ENCODE assay signal across 2 fruit fly cellular contexts in the genomic region with DNA sequence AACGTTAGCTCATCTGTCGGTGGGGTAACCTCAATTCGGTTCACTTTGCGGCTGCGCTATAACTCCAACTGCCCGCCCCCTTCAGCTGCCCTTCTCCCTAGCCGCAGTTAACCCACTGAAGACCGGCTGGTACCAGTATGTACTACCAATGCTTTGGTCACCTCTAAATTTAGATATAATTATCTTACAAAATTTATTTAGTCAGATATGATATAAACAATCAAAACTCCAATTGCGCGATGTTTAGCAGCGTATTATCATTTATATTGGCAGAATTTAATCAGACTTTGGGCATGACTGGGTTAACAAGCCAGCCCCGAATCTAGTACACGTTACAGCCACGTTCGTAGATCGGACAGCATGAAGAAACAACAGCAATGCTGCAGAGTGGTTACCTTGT.
TF ChIP-seq lines count a peak whose summit lies in the region.

No protein-coding gene starts in this region.

TF ChIP-seq in whole organism, embryonic, 481 proteins besides CTCF, POLR2A, EP300 and RAD21 (continued from another document and continues in another):
- TF ChIP-seq disco-r (GFP tag; optimal IDR thresholded peaks at IDR 0.05; lab: Kevin White, UChicago) (no peak), CG16815 (GFP tag; optimal IDR thresholded peaks at IDR 0.05; lab: Kevin White, UChicago) (no peak), Hr78 (GFP tag; optimal IDR thresholded peaks at IDR 0.05; lab: Kevin White, UChicago) (peak in 1 of 2 experiments; percentile 27), sc (optimal IDR thresholded peaks at IDR 0.05; lab: Kevin White, UChicago) (no peak), sc (GFP tag; optimal IDR thresholded peaks at IDR 0.05; lab: Kevin White, UChicago) (no peak), Spps (tag; optimal IDR thresholded peaks at IDR 0.05; lab: Kevin White, UChicago) (no peak), MBD-R2 (GFP tag; IDR thresholded peaks at IDR 0.05; lab: Robert Waterston, UW) (no peak), crol (GFP tag; IDR thresholded peaks at IDR 0.05; lab: Robert Waterston, UW) (peak; percentile 35), pan (optimal IDR thresholded peaks at IDR 0.05; lab: Kevin White, UChicago) (no peak), pan (GFP tag; optimal IDR thresholded peaks at IDR 0.05 in 1 of 2, IDR thresholded peaks at IDR 0.05 in 1 of 2) (peak in 1 of 2 experiments; percentile 53), CG15601 (tag; optimal IDR thresholded peaks at IDR 0.05; lab: Kevin White, UChicago) (peak; percentile 22), emc (GFP tag; optimal IDR thresholded peaks at IDR 0.05; lab: Kevin White, UChicago) (no peak), CG4424 (GFP tag; optimal IDR thresholded peaks at IDR 0.05; lab: Kevin White, UChicago) (no peak), CG10654 (GFP tag; optimal IDR thresholded peaks at IDR 0.05; lab: Kevin White, UChicago) (peak; percentile 4), CG17359 (tag; optimal IDR thresholded peaks at IDR 0.05; lab: Kevin White, UChicago) (peak; percentile 59), nom (GFP tag; optimal IDR thresholded peaks at IDR 0.05; lab: Kevin White, UChicago) (no peak), cad (GFP tag; optimal IDR thresholded peaks at IDR 0.05; lab: Kevin White, UChicago) (no peak), CG7928 (GFP tag; optimal IDR thresholded peaks at IDR 0.05; lab: Kevin White, UChicago) (no peak), gsb (GFP tag; IDR thresholded peaks at IDR 0.05; lab: Robert Waterston, UW) (no peak), sna (GFP tag; IDR thresholded peaks at IDR 0.05; lab: Robert Waterston, UW; ENCODE audit: partially characterized antibody) (no peak), CG31365 (tag; optimal IDR thresholded peaks at IDR 0.05; lab: Kevin White, UChicago) (no peak), dimm (GFP tag; IDR thresholded peaks at IDR 0.05; lab: Robert Waterston, UW) (peak; percentile 20; the same call in 1 of the 2 replicates), CG10959 (GFP tag; IDR thresholded peaks at IDR 0.05; lab: Robert Waterston, UW) (no peak), CG17385 (GFP tag; optimal IDR thresholded peaks at IDR 0.05; lab: Kevin White, UChicago) (peak; percentile 50), CG7372 (GFP tag; IDR thresholded peaks at IDR 0.05; lab: Robert Waterston, UW) (0 out of 2 replicates have a peak, but pooled peaks have one; percentile 20), exex (tag; optimal IDR thresholded peaks at IDR 0.05; lab: Kevin White, UChicago) (peak; percentile 9), E2f1 (GFP tag; IDR thresholded peaks at IDR 0.05; lab: Robert Waterston, UW) (peak; percentile 23; the same call in 1 of the 2 replicates), CG15696 (tag; optimal IDR thresholded peaks at IDR 0.05; lab: Kevin White, UChicago) (no peak), CG16863 (GFP tag; optimal IDR thresholded peaks at IDR 0.05; lab: Kevin White, UChicago) (no peak), CG2129 (GFP tag; IDR thresholded peaks at IDR 0.05; lab: Robert Waterston, UW; ENCODE audit: partially characterized antibody) (no peak), Deaf1 (tag; optimal IDR thresholded peaks at IDR 0.05; lab: Kevin White, UChicago) (peak; percentile 19), CG31224 (GFP tag; IDR thresholded peaks at IDR 0.05; lab: Robert Waterston, UW) (0 out of 2 replicates have a peak, but pooled peaks have one; percentile 18), Doc3 (GFP tag; IDR thresholded peaks at IDR 0.05; lab: Robert Waterston, UW; ENCODE audit: partially characterized antibody) (no peak), CG4282 (GFP tag; optimal IDR thresholded peaks at IDR 0.05; lab: Kevin White, UChicago) (no peak), Hr3 (GFP tag; optimal IDR thresholded peaks at IDR 0.05; lab: Kevin White, UChicago) (no peak), CG9817 (tag; optimal IDR thresholded peaks at IDR 0.05; lab: Kevin White, UChicago) (peak; percentile 35), scrt (GFP tag; optimal IDR thresholded peaks at IDR 0.05; lab: Kevin White, UChicago) (peak; percentile 53), Neu2 (GFP tag; optimal IDR thresholded peaks at IDR 0.05; lab: Kevin White, UChicago; ENCODE audit: borderline replicate concordance) (no peak), CG7357 (GFP tag; IDR thresholded peaks at IDR 0.05; lab: Robert Waterston, UW) (peak; percentile 44; the same call in 2 of the 3 replicates), kah (GFP tag; optimal IDR thresholded peaks at IDR 0.05; lab: Kevin White, UChicago) (peak; percentile 56), slp2 (GFP tag; optimal IDR thresholded peaks at IDR 0.05; lab: Kevin White, UChicago) (no peak), CG14860 (GFP tag; IDR thresholded peaks at IDR 0.05; lab: Robert Waterston, UW; ENCODE audit: partially characterized antibody) (no peak), CG18599 (GFP tag; optimal IDR thresholded peaks at IDR 0.05; lab: Kevin White, UChicago) (peak; percentile 64), zf30C (GFP tag; optimal IDR thresholded peaks at IDR 0.05; lab: Kevin White, UChicago) (no peak), p53 (GFP tag; optimal IDR thresholded peaks at IDR 0.05; lab: Kevin White, UChicago) (no peak), CG10543 (GFP tag; optimal IDR thresholded peaks at IDR 0.05; lab: Kevin White, UChicago) (peak; percentile 30), NC2α (GFP tag; optimal IDR thresholded peaks at IDR 0.05; lab: Kevin White, UChicago) (no peak), CG10366 (GFP tag; IDR thresholded peaks at IDR 0.05; lab: Robert Waterston, UW) (peak; percentile 29; the same call in 1 of the 2 replicates), Sry-β (GFP tag; optimal IDR thresholded peaks at IDR 0.05; lab: Kevin White, UChicago) (no peak), cas (GFP tag; IDR thresholded peaks at IDR 0.05; lab: Robert Waterston, UW) (no peak), gt (GFP tag; IDR thresholded peaks at IDR 0.05; lab: Robert Waterston, UW) (no peak), amos (GFP tag; IDR thresholded peaks at IDR 0.05; lab: Robert Waterston, UW; ENCODE audit: partially characterized antibody) (no peak), croc (GFP tag; conservative IDR thresholded peaks at IDR 0.05; lab: Robert Waterston, UW) (0 out of 3 replicates have a peak, but pooled peaks have one; percentile 15), br (optimal IDR thresholded peaks at IDR 0.05; lab: Kevin White, UChicago) (no peak), prd (optimal IDR thresholded peaks at IDR 0.05; lab: Kevin White, UChicago) (no peak), prd (GFP tag; IDR thresholded peaks at IDR 0.05; lab: Robert Waterston, UW) (peak; percentile 44; the same call in 2 of the 3 replicates), CG13894 (tag; optimal IDR thresholded peaks at IDR 0.05; lab: Kevin White, UChicago) (no peak), CG34224 (GFP tag; IDR thresholded peaks at IDR 0.05; lab: Robert Waterston, UW; ENCODE audit: partially characterized antibody) (no peak), CG10147 (GFP tag; optimal IDR thresholded peaks at IDR 0.05; lab: Kevin White, UChicago) (peak; percentile 57), CkIIα-i1 (GFP tag; IDR thresholded peaks at IDR 0.05; lab: Robert Waterston, UW) (no peak), Asciz (GFP tag; optimal IDR thresholded peaks at IDR 0.05; lab: Kevin White, UChicago) (peak; percentile 51)

TF ChIP-seq in whole organism, prepupa, 60 proteins besides CTCF, POLR2A, EP300 and RAD21 (continued from another document):
- TF ChIP-seq CG8119 (GFP tag; IDR thresholded peaks at IDR 0.05; lab: Robert Waterston, UW) (peak; percentile 66; the same call in 2 of the 3 replicates), Eip93F (GFP tag; optimal IDR thresholded peaks at IDR 0.05; lab: Kevin White, UChicago) (no peak), CG11294 (GFP tag; IDR thresholded peaks at IDR 0.05; lab: Robert Waterston, UW) (peak; percentile 26; the same call in 1 of the 2 replicates), spab (GFP tag; optimal IDR thresholded peaks at IDR 0.05; lab: Kevin White, UChicago) (peak; percentile 41), Hr4 (GFP tag; optimal IDR thresholded peaks at IDR 0.05; lab: Kevin White, UChicago) (peak; percentile 60), CG6792 (GFP tag; optimal IDR thresholded peaks at IDR 0.05; lab: Kevin White, UChicago) (peak; percentile 32), Hr39 (GFP tag; optimal IDR thresholded peaks at IDR 0.05; lab: Kevin White, UChicago) (no peak), CG16779 (tag; optimal IDR thresholded peaks at IDR 0.05; lab: Kevin White, UChicago) (no peak), Ets21C (GFP tag; optimal IDR thresholded peaks at IDR 0.05; lab: Kevin White, UChicago) (no peak), dsx (GFP tag; optimal IDR thresholded peaks at IDR 0.05; lab: Kevin White, UChicago; ENCODE audit: poor library complexity, severe bottlenecking) (peak; percentile 55), CG1621 (tag; optimal IDR thresholded peaks at IDR 0.05; lab: Kevin White, UChicago) (peak; percentile 21), CG32006 (GFP tag; optimal IDR thresholded peaks at IDR 0.05; lab: Kevin White, UChicago) (peak; percentile 64), OdsH (GFP tag; optimal IDR thresholded peaks at IDR 0.05; lab: Kevin White, UChicago) (peak; percentile 43), fkh (GFP tag; optimal IDR thresholded peaks at IDR 0.05; lab: Kevin White, UChicago) (no peak), dac (GFP tag; optimal IDR thresholded peaks at IDR 0.05; lab: Kevin White, UChicago) (peak; percentile 9), cyc (GFP tag; optimal IDR thresholded peaks at IDR 0.05; lab: Kevin White, UChicago) (peak; percentile 8), Sox15 (GFP tag; optimal IDR thresholded peaks at IDR 0.05; lab: Kevin White, UChicago) (peak; percentile 11), Hr38 (GFP tag; optimal IDR thresholded peaks at IDR 0.05; lab: Kevin White, UChicago) (no peak), CG11762 (GFP tag; optimal IDR thresholded peaks at IDR 0.05; lab: Kevin White, UChicago; ENCODE audit: insufficient read depth) (no peak), esn (GFP tag; optimal IDR thresholded peaks at IDR 0.05; lab: Kevin White, UChicago) (no peak), fd59A (GFP tag; optimal IDR thresholded peaks at IDR 0.05; lab: Kevin White, UChicago) (peak; percentile 38), ss (GFP tag; optimal IDR thresholded peaks at IDR 0.05; lab: Kevin White, UChicago) (peak; percentile 30 to 51), topi (GFP tag; optimal IDR thresholded peaks at IDR 0.05; lab: Kevin White, UChicago) (peak; percentile 6), Eip75B (GFP tag; optimal IDR thresholded peaks at IDR 0.05; lab: Kevin White, UChicago) (no peak), Sox102F (GFP tag; optimal IDR thresholded peaks at IDR 0.05; lab: Kevin White, UChicago) (peak; percentile 5), Gug (GFP tag; IDR thresholded peaks at IDR 0.05; lab: Robert Waterston, UW) (peak; percentile 44), salr (GFP tag; optimal IDR thresholded peaks at IDR 0.05; lab: Kevin White, UChicago) (peak in 1 of 2 experiments; percentile 3), fd85E (GFP tag; optimal IDR thresholded peaks at IDR 0.05; lab: Kevin White, UChicago) (no peak), vri (GFP tag; optimal IDR thresholded peaks at IDR 0.05; lab: Kevin White, UChicago) (no peak), CG3032 (tag; optimal IDR thresholded peaks at IDR 0.05; lab: Kevin White, UChicago) (peak; percentile 53), CG11902 (GFP tag; optimal IDR thresholded peaks at IDR 0.05; lab: Kevin White, UChicago) (peak; percentile 0), CG10669 (GFP tag; optimal IDR thresholded peaks at IDR 0.05; lab: Kevin White, UChicago) (peak; percentile 57), net (GFP tag; optimal IDR thresholded peaks at IDR 0.05; lab: Kevin White, UChicago) (peak; percentile 48), Smox (GFP tag; optimal IDR thresholded peaks at IDR 0.05; lab: Kevin White, UChicago) (no peak), CG8632 (GFP tag; optimal IDR thresholded peaks at IDR 0.05; lab: Kevin White, UChicago) (peak; percentile 10), CG10631 (GFP tag; optimal IDR thresholded peaks at IDR 0.05; lab: Kevin White, UChicago) (peak; percentile 43), CG7368 (GFP tag; optimal IDR thresholded peaks at IDR 0.05; lab: Kevin White, UChicago) (no peak), CG15336 (GFP tag; IDR thresholded peaks at IDR 0.05; lab: Robert Waterston, UW) (peak; percentile 81)
TF ChIP-seq in whole organism, prepupa: peak in this region for 43.
